Worm (Caenorhabditis elegans) whole organism, L2 larva: ENCODE data around the gene D1086.21.

Experiments
- C34F6.9 ChIP-seq: fragments of 150-350 bp; optimal IDR thresholded peaks from 2 replicates; lab custom pipeline; 2014; ENCODE audit warnings: missing biosample characterization, missing genetic modification characterization
- ZK546.5 ChIP-seq: sonication (generic microtip); optimal IDR thresholded peaks from 2 replicates; lab custom pipeline; 2017; ENCODE audit warnings: missing biosample characterization, missing genetic modification characterization
- alr-1 ChIP-seq: fragments of 150-350 bp; optimal IDR thresholded peaks from 2 replicates; lab custom pipeline; 2014; ENCODE audit warnings: missing biosample characterization, missing genetic modification characterization
- aly-2 ChIP-seq: fragments of 150-350 bp; optimal IDR thresholded peaks from 2 replicates; lab custom pipeline; 2014; ENCODE audit warnings: missing biosample characterization, missing genetic modification characterization
- ama-1 ChIP-seq: fragments of 150-350 bp; optimal IDR thresholded peaks from 2 replicates; lab custom pipeline; 2018; ENCODE audit warnings: inconsistent platforms
- blmp-1 ChIP-seq: sonication (generic microtip); optimal IDR thresholded peaks from 2 replicates; lab custom pipeline; 2017; ENCODE audit warnings: missing genetic modification characterization, mild to moderate bottlenecking, missing compliant biosample characterization, antibody characterized with exemption, moderate library complexity; ENCODE audit not compliant: insufficient read depth
- dmd-4 ChIP-seq: sonication (generic microtip); optimal IDR thresholded peaks from 2 replicates; lab custom pipeline; 2017; ENCODE audit warnings: missing biosample characterization, missing genetic modification characterization
- egl-27 ChIP-seq: sonication (generic microtip); optimal IDR thresholded peaks from 3 replicates; lab custom pipeline; 2017; ENCODE audit warnings: missing biosample characterization, missing genetic modification reagents, missing genetic modification characterization
- elt-1 ChIP-seq: fragments of 150-350 bp; optimal IDR thresholded peaks from 2 replicates; lab custom pipeline; 2014; ENCODE audit warnings: missing biosample characterization, missing genetic modification characterization
- fos-1 ChIP-seq: fragments of 150-350 bp; optimal IDR thresholded peaks from 2 replicates; lab custom pipeline; 2014; ENCODE audit warnings: missing biosample characterization, missing genetic modification characterization
- gmeb-1 ChIP-seq: fragments of 150-350 bp; optimal IDR thresholded peaks from 2 replicates; lab custom pipeline; 2014; ENCODE audit warnings: missing biosample characterization, missing genetic modification characterization
- lin-13 ChIP-seq: fragments of 150-350 bp; optimal IDR thresholded peaks from 2 replicates; lab custom pipeline; 2014; ENCODE audit warnings: missing biosample characterization, missing genetic modification reagents, missing genetic modification characterization
- lin-39 ChIP-seq: fragments of 150-350 bp; optimal IDR thresholded peaks from 2 replicates; lab custom pipeline; 2014; ENCODE audit warnings: missing biosample characterization, missing genetic modification reagents, missing genetic modification characterization
- lsy-2 ChIP-seq, 2 experiments: fragments of 150-350 bp in 1 of 2; sonication (generic microtip) in 1 of 2; optimal IDR thresholded peaks; 2 replicates each; lab custom pipeline; 2014 to 2017; ENCODE audit warnings: missing biosample characterization in 2 of 2, missing genetic modification characterization in 2 of 2
- mbf-1 ChIP-seq: sonication (generic microtip); optimal IDR thresholded peaks from 2 replicates; lab custom pipeline; 2017; ENCODE audit warnings: missing biosample characterization, missing genetic modification characterization
- mdl-1 ChIP-seq, 2 experiments: fragments of 150-350 bp in 1 of 2; sonication (generic microtip) in 1 of 2; optimal IDR thresholded peaks; 2 replicates each; lab custom pipeline; 2017; ENCODE audit warnings: missing biosample characterization in 2 of 2, missing genetic modification characterization in 2 of 2
- nhr-10 ChIP-seq: sonication (generic microtip); optimal IDR thresholded peaks from 2 replicates; lab custom pipeline; 2017; ENCODE audit warnings: missing biosample characterization, missing genetic modification characterization
- nhr-11 ChIP-seq: fragments of 150-350 bp; optimal IDR thresholded peaks from 2 replicates; lab custom pipeline; 2014; ENCODE audit warnings: missing biosample characterization, missing genetic modification characterization
- nhr-129 ChIP-seq: fragments of 150-350 bp; optimal IDR thresholded peaks from 2 replicates; lab custom pipeline; 2014; ENCODE audit warnings: missing biosample characterization, missing genetic modification characterization
- nhr-21 ChIP-seq: fragments of 150-350 bp; optimal IDR thresholded peaks from 2 replicates; lab custom pipeline; 2014; ENCODE audit warnings: missing biosample characterization, missing genetic modification characterization
- nhr-23 ChIP-seq: fragments of 150-350 bp; optimal IDR thresholded peaks from 2 replicates; lab custom pipeline; 2014; ENCODE audit warnings: missing biosample characterization, missing genetic modification reagents, missing genetic modification characterization
- nhr-237 ChIP-seq: fragments of 150-350 bp; optimal IDR thresholded peaks from 2 replicates; lab custom pipeline; 2014; ENCODE audit warnings: missing biosample characterization, missing genetic modification characterization
- nhr-25 ChIP-seq: fragments of 150-350 bp; sonication (generic microtip); optimal IDR thresholded peaks from 3 replicates; lab custom pipeline; 2014; ENCODE audit warnings: missing biosample characterization, missing genetic modification characterization
- nhr-6 ChIP-seq: fragments of 150-350 bp; optimal IDR thresholded peaks from 2 replicates; lab custom pipeline; 2014; ENCODE audit warnings: missing biosample characterization, missing genetic modification characterization
- nhr-77 ChIP-seq: fragments of 150-350 bp; optimal IDR thresholded peaks from 2 replicates; lab custom pipeline; 2014; ENCODE audit warnings: missing biosample characterization, missing genetic modification characterization
- sem-4 ChIP-seq: fragments of 150-350 bp; optimal IDR thresholded peaks from 2 replicates; lab custom pipeline; 2014; ENCODE audit warnings: missing biosample characterization, missing genetic modification reagents, missing genetic modification characterization
- skn-1 ChIP-seq: sonication (generic microtip); optimal IDR thresholded peaks from 2 replicates; lab custom pipeline; 2017; ENCODE audit warnings: missing biosample characterization, missing genetic modification characterization
- sma-3 ChIP-seq: sonication (generic microtip); optimal IDR thresholded peaks from 2 replicates; lab custom pipeline; 2016; ENCODE audit warnings: missing genetic modification reagents, missing genetic modification characterization, missing compliant biosample characterization
- sma-9 ChIP-seq, 2 experiments: fragments of 150-350 bp in 1 of 2; sonication (generic microtip) in 1 of 2; optimal IDR thresholded peaks; 2 replicates each; lab custom pipeline; 2014 to 2016; ENCODE audit warnings: missing genetic modification characterization in 2 of 2, mild to moderate bottlenecking in 1 of 2, missing biosample characterization in 1 of 2, missing compliant biosample characterization in 1 of 2, missing genetic modification reagents in 1 of 2, moderate library complexity in 1 of 2
- snpc-4 ChIP-seq: fragments of 150-350 bp; optimal IDR thresholded peaks from 2 replicates; lab custom pipeline; 2014; ENCODE audit warnings: missing biosample characterization, missing genetic modification characterization
- unc-39 ChIP-seq: fragments of 150-350 bp; optimal IDR thresholded peaks from 2 replicates; lab custom pipeline; 2014; ENCODE audit warnings: missing biosample characterization, missing genetic modification characterization
- unc-55 ChIP-seq: fragments of 150-350 bp; sonication (generic microtip); optimal IDR thresholded peaks from 3 replicates; lab custom pipeline; 2014; ENCODE audit warnings: missing biosample characterization, missing genetic modification reagents, missing genetic modification characterization
- unc-62 ChIP-seq: fragments of 150-350 bp; optimal IDR thresholded peaks from 2 replicates; lab custom pipeline; 2014; ENCODE audit warnings: missing biosample characterization, missing genetic modification reagents, missing genetic modification characterization
- ztf-1 ChIP-seq: fragments of 200-800 bp; sonication (Bioruptor generic); conservative IDR thresholded peaks from 2 replicates; pipeline ENCODE4 v1.3.6; 2022; ENCODE audit warnings: missing genetic modification characterization, missing compliant biosample characterization
- ztf-11 ChIP-seq: sonication (generic microtip); optimal IDR thresholded peaks from 2 replicates; lab custom pipeline; 2017; ENCODE audit warnings: missing biosample characterization, missing genetic modification characterization

D1086.21 gene

DNA sequence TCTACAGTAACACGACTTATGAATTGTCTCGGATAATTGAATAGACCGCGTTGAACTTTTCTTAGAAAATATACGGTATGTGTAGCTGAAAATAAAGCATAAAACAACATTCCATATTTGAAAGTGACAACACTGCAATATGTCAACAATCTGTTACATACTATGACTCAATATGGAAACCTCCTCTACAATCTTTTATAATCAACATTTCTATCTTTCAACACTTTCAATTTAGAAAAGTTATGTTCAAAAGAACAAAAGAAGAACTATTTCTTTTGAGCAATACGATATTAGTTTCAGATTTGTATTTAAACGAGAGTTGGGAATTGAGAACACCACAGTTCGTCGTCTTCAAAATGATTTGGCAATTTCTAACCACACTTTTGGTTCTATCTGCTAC is 17.9 kb downstream of the D1086.21 start, which contains the start of gene D1086.10:
TSS of gene D1086.10 (plus strand) at position 301 of the 400 bp plus-strand sequence.
- no peak for TF ChIP-seq elt-1

DNA sequence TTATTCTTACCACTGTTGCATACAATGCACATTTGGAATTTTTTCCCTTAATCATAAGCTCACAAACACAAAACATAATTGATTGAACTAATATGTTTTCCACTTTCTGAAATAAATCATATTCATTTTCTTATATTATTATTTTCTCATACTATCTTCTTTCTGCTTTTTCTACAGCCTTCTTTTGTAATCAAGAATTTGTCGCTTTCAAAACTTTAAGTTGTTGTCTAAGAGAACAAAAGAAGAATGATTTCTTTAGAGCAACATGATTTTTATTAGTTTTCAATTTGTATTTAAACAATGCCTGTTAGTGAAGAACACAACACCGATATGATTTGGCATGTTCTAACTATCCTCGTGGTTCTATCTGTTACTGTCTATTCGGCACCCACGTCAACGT is 19.4 kb downstream of the D1086.21 start, which contains the start of gene D1086.7:
TSS of gene D1086.7 (plus strand) at position 301 of the 400 bp plus-strand sequence.
- TF ChIP-seq gmeb-1 (no peak), nhr-11 (no peak), mbf-1 (tag; lab: Kevin White, UChicago) (no peak), skn-1 (tag; lab: Kevin White, UChicago) (no peak), C34F6.9 (tag; lab: Kevin White, UChicago) (no peak), nhr-77 (tag; lab: Kevin White, UChicago) (no peak), fos-1 (tag; lab: Kevin White, UChicago) (no peak), unc-55 (GFP tag; lab: Kevin White, UChicago) (no peak), nhr-237 (no peak), lin-39 (tag; lab: Kevin White, UChicago) (no peak), unc-39 (tag; lab: Kevin White, UChicago) (no peak), ztf-1 (GFP tag; lab: Robert Waterston, UW) (no peak), aly-2 (tag; lab: Kevin White, UChicago) (no peak), egl-27 (tag; lab: Kevin White, UChicago) (no peak), nhr-10 (no peak), nhr-23 (tag; lab: Kevin White, UChicago) (no peak), lsy-2 (tag; optimal IDR thresholded peaks at IDR 0.05; lab: Kevin White, UChicago) (no peak)

DNA sequence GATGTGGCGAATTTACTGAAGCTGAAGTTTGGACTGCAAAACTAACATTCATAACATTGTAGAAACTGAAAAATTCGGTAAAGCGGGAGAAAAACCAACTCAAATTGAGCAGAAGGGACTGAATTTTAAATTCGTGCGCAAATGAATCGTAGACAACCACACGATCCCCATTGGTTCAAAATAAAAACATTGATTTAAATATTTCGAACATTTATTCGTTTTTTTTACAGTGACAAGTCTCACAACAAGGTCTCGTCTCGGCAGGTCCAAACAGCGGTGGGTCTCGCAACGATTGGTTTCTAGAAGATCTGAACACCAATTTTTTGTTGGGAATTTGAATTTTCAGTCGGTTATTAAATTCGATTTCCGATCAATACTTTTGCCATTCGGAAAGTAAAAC is 21.1 kb downstream of the D1086.21 start, which contains the start of gene D1086.18:
TSS of gene D1086.18 (plus strand) at position 301 of the 400 bp plus-strand sequence.
- TF ChIP-seq nhr-10: no peak
- TF ChIP-seq mbf-1 (tag; lab: Kevin White, UChicago): no peak
- no peak for TF ChIP-seq lin-39 (tag; lab: Kevin White, UChicago)
- no peak for TF ChIP-seq elt-1

DNA sequence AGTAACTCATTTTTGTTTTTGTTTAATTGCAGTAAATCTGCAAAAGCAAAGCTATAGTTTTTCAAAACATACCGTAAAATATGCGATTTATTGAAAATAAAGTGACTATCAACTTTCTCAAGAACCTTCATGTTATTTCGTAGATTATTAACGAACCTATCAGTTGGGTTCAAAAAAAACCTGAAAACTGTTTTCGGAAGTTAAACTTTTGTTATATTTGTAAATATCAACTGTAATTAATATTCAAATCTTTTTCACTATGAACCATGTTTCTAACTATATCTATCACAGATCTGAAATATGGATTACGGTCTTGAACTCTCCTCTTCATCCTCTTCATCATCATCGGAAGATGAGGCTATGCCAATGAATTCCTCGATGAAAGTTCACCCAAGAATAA is 23.5 kb downstream of the D1086.21 start, which contains the start of gene D1086.19:
TSS of gene D1086.19 (plus strand) at position 301 of the 400 bp plus-strand sequence.
- TF ChIP-seq lsy-2 (tag; optimal IDR thresholded peaks at IDR 0.05; lab: Kevin White, UChicago): no peak
- no peak for TF ChIP-seq elt-1
- no peak for TF ChIP-seq unc-62 (GFP tag; lab: Kevin White, UChicago)
- no peak for TF ChIP-seq alr-1 (tag; lab: Kevin White, UChicago)
- no peak for TF ChIP-seq nhr-129

DNA sequence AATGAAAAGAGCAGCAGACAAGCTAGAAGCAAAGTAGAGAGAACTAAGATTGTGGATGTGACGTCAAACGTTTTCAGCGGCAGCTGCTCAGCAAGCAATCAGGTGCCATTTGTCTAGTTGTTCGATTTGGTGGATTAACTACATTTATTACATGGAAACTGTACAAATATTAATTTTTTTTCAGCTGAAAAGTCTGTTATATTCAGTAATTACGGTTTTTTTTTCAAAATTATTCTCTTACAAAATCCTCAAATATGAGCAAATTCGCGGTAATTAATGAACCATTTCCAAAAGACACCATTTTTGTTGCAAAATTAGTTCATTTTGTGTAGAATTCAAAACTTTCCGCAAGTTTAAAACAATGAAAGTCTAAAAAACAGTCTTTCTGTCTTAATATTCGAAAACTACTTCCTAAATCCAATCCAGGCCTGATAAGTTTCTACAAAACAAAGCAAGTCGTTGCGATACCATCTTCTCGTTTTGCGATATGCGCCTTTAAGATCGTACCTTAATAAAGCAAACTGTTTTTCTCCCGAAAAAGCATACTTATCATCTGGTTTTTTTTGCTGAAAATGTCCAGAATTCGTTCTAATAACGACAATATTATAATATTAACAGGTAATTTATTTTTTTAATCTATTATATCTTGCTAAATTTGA is 25.9 kb downstream of the D1086.21 start, which contains the start of the genes D1086.5 and him-5:
TSS of gene D1086.5 (minus strand) at position 51 of the 659 bp plus-strand sequence.
TSS of gene him-5 (plus strand) at position 118 of the 659 bp plus-strand sequence.
- TF ChIP-seq sma-3 (GFP tag; lab: Kevin White, UChicago): no peak
- TF ChIP-seq dmd-4 (tag; lab: Kevin White, UChicago): no peak
- TF ChIP-seq skn-1 (tag; lab: Kevin White, UChicago): no peak

DNA sequence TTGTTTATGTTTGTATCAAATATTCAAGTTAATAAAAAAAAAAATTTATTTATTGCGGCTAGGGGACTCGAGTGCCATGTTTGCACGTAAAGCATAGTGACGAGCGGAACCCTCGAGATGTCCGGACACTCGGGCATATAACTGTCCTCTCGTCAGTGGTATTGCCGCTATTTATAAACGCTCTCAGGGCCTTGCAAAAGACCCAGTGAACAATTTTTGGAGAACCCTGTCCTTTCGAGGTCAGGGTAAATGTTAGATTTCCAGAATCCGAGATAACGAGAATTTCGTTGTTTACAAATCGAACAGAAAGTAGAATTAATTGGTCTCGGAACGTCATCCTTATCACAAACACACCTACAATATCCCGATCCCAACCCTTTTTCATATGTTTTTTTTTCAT is 27.9 kb downstream of the D1086.21 start, which contains the start of gene D1086.3:
TSS of gene D1086.3 (plus strand) at position 390 of the 400 bp plus-strand sequence.
- TF ChIP-seq sma-3 (GFP tag; lab: Kevin White, UChicago) (peak; percentile 35), C34F6.9 (tag; lab: Kevin White, UChicago) (peak; percentile 5), ztf-1 (GFP tag; lab: Robert Waterston, UW) (0 out of 2 replicates have a peak, but pooled peaks have one; percentile 30), lin-13 (peak; percentile 8), nhr-25 (no peak), ama-1 (lab: Kevin White, UChicago) (peak; percentile 91), fos-1 (tag; lab: Kevin White, UChicago) (peak; percentile 1), sem-4 (tag; lab: Kevin White, UChicago) (no peak), blmp-1 (tag; lab: Kevin White, UChicago) (no peak), nhr-6 (tag; lab: Kevin White, UChicago) (no peak), nhr-21 (tag; lab: Kevin White, UChicago) (peak; percentile 39), unc-39 (tag; lab: Kevin White, UChicago) (no peak), ZK546.5 (tag; lab: Kevin White, UChicago) (no peak), ztf-11 (no peak), nhr-129 (peak; percentile 30), snpc-4 (peak; percentile 97), sma-9 (GFP tag; optimal IDR thresholded peaks at IDR 0.05; lab: Kevin White, UChicago) (peak; percentile 40), sma-9 (tag; optimal IDR thresholded peaks at IDR 0.05; lab: Kevin White, UChicago) (no peak), mbf-1 (tag; lab: Kevin White, UChicago) (no peak), nhr-11 (no peak), lin-39 (tag; lab: Kevin White, UChicago) (no peak), unc-62 (GFP tag; lab: Kevin White, UChicago) (no peak), unc-55 (GFP tag; lab: Kevin White, UChicago) (no peak), lsy-2 (tag; optimal IDR thresholded peaks at IDR 0.05; lab: Kevin White, UChicago) (peak in 1 of 2 experiments; percentile 44), mdl-1 (tag; optimal IDR thresholded peaks at IDR 0.05; lab: Kevin White, UChicago) (no peak)
